Worm (Caenorhabditis elegans) whole organism, L4 larva: ENCODE results near the gene srr-2.
A peak's percentile ranks its signal among the peaks of the same experiment; 100 is the strongest.

Source experiments
- D1046.2 ChIP-seq: fragments of 200-800 bp; sonication (Bioruptor generic); IDR thresholded peaks from 2 replicates; pipeline ENCODE4 v1.3.6; 2022; ENCODE audit warnings: missing genetic modification characterization, missing compliant biosample characterization
- F44E2.7 ChIP-seq: fragments of 200-800 bp; sonication (Bioruptor generic); IDR thresholded peaks from 2 replicates; pipeline ENCODE4 v2.1.2; 2022; ENCODE audit warnings: missing genetic modification characterization, missing compliant biosample characterization
- F49E8.2 ChIP-seq: sonication (generic microtip); optimal IDR thresholded peaks from 2 replicates; lab custom pipeline; 2016; ENCODE audit warnings: missing compliant biosample characterization, mild to moderate bottlenecking, missing genetic modification characterization, borderline replicate concordance
- R02D3.7 ChIP-seq: fragments of 150-350 bp; sonication (generic microtip); optimal IDR thresholded peaks from 3 replicates; lab custom pipeline; 2014; ENCODE audit warnings: missing biosample characterization, missing genetic modification characterization
- T26A8.4 ChIP-seq: fragments of 200-800 bp; sonication (Bioruptor generic); IDR thresholded peaks from 2 replicates; pipeline ENCODE4 v1.3.6; 2022; ENCODE audit warnings: missing genetic modification characterization, missing compliant biosample characterization
- Y105C5A.15 ChIP-seq: fragments of 200-800 bp; sonication (Bioruptor generic); IDR thresholded peaks from 2 replicates; pipeline ENCODE4 v1.3.6; 2022; ENCODE audit warnings: missing genetic modification characterization, missing compliant biosample characterization
- Y48G9A.11 ChIP-seq: fragments of 200-800 bp; sonication (Bioruptor generic); IDR thresholded peaks from 2 replicates; pipeline ENCODE4 v1.3.6; 2022; ENCODE audit warnings: missing genetic modification reagents, missing genetic modification characterization, missing compliant biosample characterization
- Y5F2A.4 ChIP-seq: fragments of 200-800 bp; sonication (Bioruptor generic); optimal IDR thresholded peaks from 2 replicates; lab custom pipeline; 2018; ENCODE audit warnings: mild to moderate bottlenecking, missing genetic modification characterization, missing compliant biosample characterization
- aha-1 ChIP-seq: fragments of 150-350 bp; peaks from one replicate; lab custom pipeline; 2014; ENCODE audit warnings: missing biosample characterization, missing genetic modification characterization
- ceh-20 ChIP-seq: fragments of 200-800 bp; sonication (Bioruptor generic); IDR thresholded peaks from 2 replicates; pipeline ENCODE4 v1.3.6; 2022; ENCODE audit warnings: missing genetic modification reagents, missing genetic modification characterization, missing compliant biosample characterization
- ceh-32 ChIP-seq: sonication (generic microtip); optimal IDR thresholded peaks from 2 replicates; lab custom pipeline; 2016; ENCODE audit warnings: mild to moderate bottlenecking, missing genetic modification characterization, missing compliant biosample characterization; ENCODE audit not compliant: poor library complexity
- ceh-44 ChIP-seq: fragments of 200-800 bp; sonication (Bioruptor generic); IDR thresholded peaks from 2 replicates; pipeline ENCODE4 v1.3.6; 2022; ENCODE audit warnings: missing genetic modification reagents, missing genetic modification characterization, missing compliant biosample characterization
- cey-2 ChIP-seq: sonication (generic microtip); optimal IDR thresholded peaks from 3 replicates; lab custom pipeline; 2017; ENCODE audit warnings: missing genetic modification characterization, mild to moderate bottlenecking, missing compliant biosample characterization, antibody characterized with exemption, borderline replicate concordance; ENCODE audit not compliant: insufficient read depth
- daf-16 ChIP-seq, 3 experiments: sonication (generic microtip); optimal IDR thresholded peaks; 2 replicates each; lab custom pipeline; 2016 to 2017; ENCODE audit warnings: missing genetic modification characterization in 3 of 3, missing genetic modification reagents in 3 of 3, mild to moderate bottlenecking in 2 of 3, missing compliant biosample characterization in 2 of 3, missing biosample characterization in 1 of 3, moderate library complexity in 1 of 3
- duxl-1 ChIP-seq: sonication (generic microtip); optimal IDR thresholded peaks from 2 replicates; lab custom pipeline; 2016; ENCODE audit warnings: mild to moderate bottlenecking, missing genetic modification characterization, moderate library complexity, missing compliant biosample characterization; ENCODE audit not compliant: poor library complexity
- dve-1 ChIP-seq: sonication (generic microtip); optimal IDR thresholded peaks from 2 replicates; lab custom pipeline; 2017; ENCODE audit warnings: antibody characterized with exemption, mild to moderate bottlenecking, missing genetic modification characterization, missing compliant biosample characterization; ENCODE audit not compliant: insufficient read depth
- egl-43 ChIP-seq: fragments of 200-800 bp; sonication (Bioruptor generic); IDR thresholded peaks from 2 replicates; pipeline ENCODE4 v1.3.6; 2022; ENCODE audit warnings: missing genetic modification reagents, missing genetic modification characterization, missing compliant biosample characterization
- fos-1 ChIP-seq: fragments of 150-350 bp; optimal IDR thresholded peaks from 2 replicates; lab custom pipeline; 2014; ENCODE audit warnings: missing biosample characterization, missing genetic modification characterization
- hif-1 ChIP-seq, 2 experiments: sonication (generic microtip); optimal IDR thresholded peaks; 2 replicates each; lab custom pipeline; 2016 to 2017; ENCODE audit warnings: missing compliant biosample characterization in 2 of 2, missing genetic modification characterization in 2 of 2, missing genetic modification reagents in 2 of 2, missing genotype in 2 of 2, mild to moderate bottlenecking in 1 of 2
- hlh-30 ChIP-seq: sonication (generic microtip); optimal IDR thresholded peaks from 2 replicates; lab custom pipeline; 2017; ENCODE audit warnings: antibody characterized with exemption, mild to moderate bottlenecking, missing genetic modification characterization, missing compliant biosample characterization; ENCODE audit not compliant: insufficient read depth
- lim-7 ChIP-seq: fragments of 200-800 bp; sonication (Bioruptor generic); IDR thresholded peaks from 2 replicates; pipeline ENCODE4 v1.3.6; 2022; ENCODE audit warnings: missing genetic modification characterization, missing compliant biosample characterization
- lin-13 ChIP-seq: fragments of 150-350 bp; optimal IDR thresholded peaks from 2 replicates; lab custom pipeline; 2014; ENCODE audit warnings: missing biosample characterization, missing genetic modification reagents, missing genetic modification characterization
- lin-29 ChIP-seq: fragments of 200-800 bp; sonication (Bioruptor generic); IDR thresholded peaks from 2 replicates; pipeline ENCODE4 v1.3.6; 2022; ENCODE audit warnings: missing genetic modification reagents, missing genetic modification characterization, missing compliant biosample characterization
- lsy-2 ChIP-seq, 2 experiments: fragments of 150-350 bp in 1 of 2; sonication (generic microtip) in 1 of 2; optimal IDR thresholded peaks; 2 replicates each; lab custom pipeline; 2014 to 2017; ENCODE audit warnings: missing biosample characterization in 2 of 2, missing genetic modification characterization in 2 of 2
- madf-5 ChIP-seq, 2 experiments: fragments of 200-800 bp; sonication (Bioruptor generic); IDR thresholded peaks; 2 replicates each; pipeline ENCODE4 v1.3.6; 2022; ENCODE audit warnings: missing compliant biosample characterization in 2 of 2, missing genetic modification characterization in 2 of 2
- madf-9 ChIP-seq: fragments of 200-800 bp; sonication (Bioruptor generic); conservative IDR thresholded peaks from 2 replicates; pipeline ENCODE4 v1.3.6; 2022; ENCODE audit warnings: missing genetic modification reagents, missing genetic modification characterization, missing compliant biosample characterization
- mep-1 ChIP-seq: fragments of 150-350 bp; sonication (generic microtip); optimal IDR thresholded peaks from 3 replicates; lab custom pipeline; 2014; ENCODE audit warnings: missing biosample characterization, missing genetic modification characterization
- mxl-3 ChIP-seq: fragments of 200-800 bp; sonication (Bioruptor generic); optimal IDR thresholded peaks from 2 replicates; lab custom pipeline; 2018; ENCODE audit warnings: mild to moderate bottlenecking, missing genetic modification characterization, missing compliant biosample characterization
- nhr-102 ChIP-seq: sonication (generic microtip); optimal IDR thresholded peaks from 2 replicates; lab custom pipeline; 2016; ENCODE audit warnings: mild to moderate bottlenecking, missing genetic modification characterization, moderate library complexity, missing compliant biosample characterization
- nhr-237 ChIP-seq: sonication (generic microtip); optimal IDR thresholded peaks from 2 replicates; lab custom pipeline; 2017; ENCODE audit warnings: missing biosample characterization, missing genetic modification characterization
- nhr-28 ChIP-seq: fragments of 150-350 bp; optimal IDR thresholded peaks from 2 replicates; lab custom pipeline; 2014; ENCODE audit warnings: missing biosample characterization, missing genetic modification characterization
- nhr-48 ChIP-seq: sonication (generic microtip); optimal IDR thresholded peaks from 2 replicates; lab custom pipeline; 2016; ENCODE audit warnings: mild to moderate bottlenecking, missing genetic modification characterization, missing compliant biosample characterization
- nhr-76 ChIP-seq: fragments of 150-350 bp; optimal IDR thresholded peaks from 2 replicates; lab custom pipeline; 2014; ENCODE audit warnings: missing biosample characterization, missing genetic modification characterization
- pha-4 ChIP-seq, 2 experiments: fragments of 150-350 bp in 1 of 2; fragments of 200-800 bp in 1 of 2; sonication (Bioruptor generic) in 1 of 2; IDR thresholded peaks in 1 of 2; optimal IDR thresholded peaks in 1 of 2; 2 replicates each; pipeline versions ENCODE4 v1.3.6 to Lab custom; 2014 to 2022; ENCODE audit warnings: missing genetic modification characterization in 2 of 2, missing genetic modification reagents in 2 of 2, missing biosample characterization in 1 of 2, missing compliant biosample characterization in 1 of 2
- rbr-2 ChIP-seq: sonication (generic microtip); optimal IDR thresholded peaks from 2 replicates; lab custom pipeline; 2016; ENCODE audit warnings: missing genotype, missing genetic modification characterization, missing compliant biosample characterization
- saeg-2 ChIP-seq: fragments of 200-800 bp; sonication (Bioruptor generic); IDR thresholded peaks from 2 replicates; pipeline ENCODE4 v1.3.6; 2022; ENCODE audit warnings: missing genetic modification reagents, missing genetic modification characterization, missing compliant biosample characterization
- set-16 ChIP-seq: fragments of 200-800 bp; sonication (Bioruptor generic); IDR thresholded peaks from 2 replicates; pipeline ENCODE4 v1.3.6; 2022; ENCODE audit warnings: missing genetic modification reagents, missing genetic modification characterization, missing compliant biosample characterization
- skn-1 ChIP-seq: fragments of 150-350 bp; optimal IDR thresholded peaks from 2 replicates; lab custom pipeline; 2014; ENCODE audit warnings: missing biosample characterization, missing genetic modification characterization
- snpc-1.2 ChIP-seq: fragments of 200-800 bp; sonication (Bioruptor generic); IDR thresholded peaks from 2 replicates; pipeline ENCODE4 v1.3.6; 2022; ENCODE audit warnings: missing genetic modification reagents, missing genetic modification characterization, missing compliant biosample characterization
- spr-1 ChIP-seq: sonication (generic microtip); optimal IDR thresholded peaks from 2 replicates; lab custom pipeline; 2016; ENCODE audit warnings: mild to moderate bottlenecking, missing genetic modification characterization, missing compliant biosample characterization
- tag-97 ChIP-seq: fragments of 200-800 bp; sonication (Bioruptor generic); IDR thresholded peaks from 2 replicates; pipeline ENCODE4 v1.3.6; 2022; ENCODE audit warnings: missing genetic modification characterization, missing compliant biosample characterization
- unc-39 ChIP-seq: sonication (generic microtip); optimal IDR thresholded peaks from 2 replicates; lab custom pipeline; 2017; ENCODE audit warnings: missing biosample characterization, missing genetic modification characterization
- vab-7 ChIP-seq: fragments of 200-800 bp; sonication (Bioruptor generic); IDR thresholded peaks from 2 replicates; pipeline ENCODE4 v1.3.6; 2022; ENCODE audit warnings: missing genetic modification reagents, missing genetic modification characterization, missing compliant biosample characterization
- zag-1 ChIP-seq: fragments of 150-350 bp; optimal IDR thresholded peaks from 2 replicates; lab custom pipeline; 2014; ENCODE audit warnings: missing biosample characterization, missing genetic modification characterization

Gene srr-2

DNA sequence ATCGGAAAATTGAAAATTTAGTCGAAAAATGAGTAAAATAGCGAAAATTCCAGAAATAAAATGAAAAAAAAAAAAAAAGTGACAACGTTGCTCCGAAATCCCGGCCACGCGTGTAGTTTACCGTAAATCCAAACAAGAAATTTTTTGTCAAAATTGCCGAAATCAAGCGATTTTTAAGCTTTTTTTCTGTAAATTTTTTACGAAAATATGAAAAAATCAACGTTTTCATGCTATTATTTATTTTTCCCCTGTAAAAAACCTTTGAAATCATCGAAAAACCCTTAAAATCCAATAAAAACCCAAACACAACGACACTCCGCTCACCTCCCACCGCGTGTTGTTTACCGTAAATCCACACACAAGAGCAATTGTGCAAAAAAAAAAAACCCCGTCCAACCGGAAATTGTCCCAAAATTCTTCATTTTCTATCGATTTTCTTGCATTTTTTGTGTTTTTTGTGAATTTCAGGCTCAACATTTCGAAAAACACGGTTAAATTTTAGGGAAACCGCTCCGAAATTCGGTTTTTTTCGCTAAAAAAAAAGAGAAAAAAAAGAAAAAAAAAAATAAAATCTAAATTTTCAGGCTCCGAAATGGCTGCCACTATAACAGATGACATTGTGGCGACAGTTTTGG is 26.9 kb downstream of the srr-2 start, which contains the start of the genes Y39B6A.3 and pph-5 (continued):
- TF ChIP-seq set-16 (GFP tag; lab: Robert Waterston, UW) (no peak), nhr-76 (tag; lab: Kevin White, UChicago) (no peak), lim-7 (no peak), dve-1 (tag; lab: Kevin White, UChicago) (peak; percentile 19), Y5F2A.4 (GFP tag; lab: Kevin White, UChicago) (no peak), aha-1 (tag; lab: Kevin White, UChicago) (peak; percentile 24), rbr-2 (tag; lab: Kevin White, UChicago) (peak; percentile 35), F49E8.2 (tag; lab: Kevin White, UChicago) (no peak), Y48G9A.11 (peak; percentile 99), daf-16 (GFP tag; optimal IDR thresholded peaks at IDR 0.05; lab: Kevin White, UChicago) (no peak), daf-16 (tag; optimal IDR thresholded peaks at IDR 0.05; lab: Kevin White, UChicago) (no peak), snpc-1.2 (GFP tag; lab: Robert Waterston, UW) (no peak), fos-1 (no peak), T26A8.4 (GFP tag; lab: Robert Waterston, UW) (no peak), ceh-44 (GFP tag; lab: Robert Waterston, UW) (no peak), vab-7 (GFP tag; lab: Robert Waterston, UW) (no peak), Y105C5A.15 (GFP tag; lab: Robert Waterston, UW) (no peak), lsy-2 (tag; optimal IDR thresholded peaks at IDR 0.05; lab: Kevin White, UChicago) (peak in 1 of 2 experiments; percentile 42), ceh-20 (GFP tag; lab: Robert Waterston, UW) (no peak), D1046.2 (no peak), R02D3.7 (tag; lab: Kevin White, UChicago) (peak; percentile 94)

DNA sequence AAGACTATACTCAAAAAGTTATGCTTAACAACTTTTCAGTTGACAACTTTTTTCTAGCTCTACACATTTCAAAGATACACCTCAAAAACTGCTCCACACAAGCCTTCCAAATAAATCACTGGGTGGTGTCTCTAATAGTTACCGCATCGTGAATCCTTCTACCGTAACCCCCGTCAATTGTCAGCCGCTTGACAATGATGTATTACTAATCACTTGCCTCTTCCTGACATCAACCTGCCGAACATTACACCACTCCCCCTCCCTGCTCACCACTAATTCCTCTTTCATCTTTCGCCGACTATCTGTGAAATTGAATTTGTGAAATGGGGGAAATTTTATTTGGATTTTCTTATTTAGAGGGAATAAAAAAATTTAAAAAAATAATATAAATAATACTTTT is 35.3 kb downstream of the srr-2 start:
- TF ChIP-seq hif-1 (tag; optimal IDR thresholded peaks at IDR 0.05; lab: Kevin White, UChicago) = no peak
- TF ChIP-seq skn-1 (tag; lab: Kevin White, UChicago) = no peak
- no peak for TF ChIP-seq lin-13
- no peak for TF ChIP-seq mxl-3 (GFP tag; lab: Kevin White, UChicago)
- TF ChIP-seq egl-43 (GFP tag; lab: Robert Waterston, UW) = no peak
- no peak for TF ChIP-seq madf-5 (GFP tag; IDR thresholded peaks at IDR 0.05; lab: Robert Waterston, UW)
- TF ChIP-seq madf-9 (GFP tag; lab: Robert Waterston, UW) = no peak
- TF ChIP-seq lin-29 (GFP tag; lab: Robert Waterston, UW) = no peak
- no peak for TF ChIP-seq duxl-1 (tag; lab: Kevin White, UChicago)
- no peak for TF ChIP-seq saeg-2 (GFP tag; lab: Robert Waterston, UW)
- TF ChIP-seq pha-4 (GFP tag; IDR thresholded peaks at IDR 0.05; lab: Robert Waterston, UW) = no peak
- no peak for TF ChIP-seq pha-4 (tag; optimal IDR thresholded peaks at IDR 0.05; lab: Kevin White, UChicago)
- no peak for TF ChIP-seq nhr-76 (tag; lab: Kevin White, UChicago)
- TF ChIP-seq T26A8.4 (GFP tag; lab: Robert Waterston, UW) = no peak
- TF ChIP-seq mep-1 (tag; lab: Kevin White, UChicago) = no peak
- no peak for TF ChIP-seq tag-97 (GFP tag; lab: Robert Waterston, UW)
- TF ChIP-seq, all 104 proteins: peak for 0

DNA sequence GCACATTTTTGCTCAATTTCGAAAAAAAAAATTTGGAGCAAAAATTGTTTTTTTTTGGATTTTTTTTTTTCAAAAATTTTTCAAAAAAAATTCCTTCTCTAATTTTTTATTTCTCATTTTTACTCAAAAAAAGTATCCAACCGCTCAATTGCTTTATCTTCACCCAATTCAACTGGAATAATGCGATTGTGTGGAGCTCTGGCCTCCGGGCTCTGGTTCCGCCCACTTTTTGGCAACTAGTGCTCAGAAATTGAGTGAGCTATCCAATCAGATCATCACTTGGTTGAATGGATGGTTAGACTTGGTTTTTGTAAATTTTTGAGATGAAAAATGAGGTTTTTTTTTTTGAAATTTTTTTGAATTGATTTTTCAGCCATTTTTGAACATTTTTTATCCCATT is 38.1 kb downstream of the srr-2 start:
- TF ChIP-seq nhr-48 (tag; lab: Kevin White, UChicago) (no peak), spr-1 (tag; lab: Kevin White, UChicago) (no peak), nhr-28 (tag; lab: Kevin White, UChicago) (no peak), dve-1 (tag; lab: Kevin White, UChicago) (no peak), cey-2 (no peak), ceh-44 (GFP tag; lab: Robert Waterston, UW) (no peak), snpc-1.2 (GFP tag; lab: Robert Waterston, UW) (no peak), zag-1 (tag; lab: Kevin White, UChicago) (no peak), F44E2.7 (GFP tag; lab: Robert Waterston, UW) (no peak), nhr-102 (tag; lab: Kevin White, UChicago) (no peak), hlh-30 (tag; lab: Kevin White, UChicago) (no peak), ceh-32 (tag; lab: Kevin White, UChicago) (no peak), R02D3.7 (tag; lab: Kevin White, UChicago) (no peak), nhr-237 (no peak), unc-39 (tag; lab: Kevin White, UChicago) (no peak), mxl-3 (GFP tag; lab: Kevin White, UChicago) (no peak)
